Worm (Caenorhabditis elegans): ENCODE measurements around the gene mop-25.2.

mop-25.2 gene

ce11 chrII:9746069-9746468, 42.6 kb upstream of the mop-25.2 start, which contains the start of the genes Y53C12B.1 and nos-3 (continued):
- TF ChIP-seq lir-1 (GFP tag; conservative IDR thresholded peaks at IDR 0.05) (no peak), Y53G8AR.9 (GFP tag; conservative IDR thresholded peaks at IDR 0.05) (no peak), repo-1 (tag; optimal IDR thresholded peaks at IDR 0.05) (no peak), egl-18 (GFP tag; IDR thresholded peaks at IDR 0.05) (no peak), nhr-179 (tag; optimal IDR thresholded peaks at IDR 0.05) (no peak), dox-1 (GFP tag; IDR thresholded peaks at IDR 0.05) (peak; percentile 59; the same call in 1 of the 2 replicates), B0035.1 (tag; optimal IDR thresholded peaks at IDR 0.05) (no peak), die-1 (tag; optimal IDR thresholded peaks at IDR 0.05) (no peak), ztf-26 (tag; optimal IDR thresholded peaks at IDR 0.05) (no peak), snpc-4 (GFP tag; optimal IDR thresholded peaks at IDR 0.05) (peak; percentile 7), snpc-4 (tag; optimal IDR thresholded peaks at IDR 0.05) (peak in 3 of 4 experiments; percentile 26 to 72 (median 49)), D2030.7 (GFP tag; IDR thresholded peaks at IDR 0.05) (peak; percentile 57; the same call in 1 of the 2 replicates), Y95B8A.8 (GFP tag; IDR thresholded peaks at IDR 0.05) (no peak), pha-4 (tag; optimal IDR thresholded peaks at IDR 0.05) (peak; percentile 6), xnd-1 (tag; optimal IDR thresholded peaks at IDR 0.05) (no peak), ztf-28 (GFP tag; IDR thresholded peaks at IDR 0.05) (no peak), hmg-1.2 (GFP tag; IDR thresholded peaks at IDR 0.05) (peak; percentile 40; the same call in 1 of the 2 replicates), athp-1 (tag; optimal IDR thresholded peaks at IDR 0.05) (no peak), B0336.3 (GFP tag; IDR thresholded peaks at IDR 0.05) (no peak), F39B2.1 (GFP tag; IDR thresholded peaks at IDR 0.05) (no peak), madf-6 (GFP tag; IDR thresholded peaks at IDR 0.05) (peak; percentile 85), ccch-3 (GFP tag; optimal IDR thresholded peaks at IDR 0.05) (no peak), efl-1 (GFP tag; optimal IDR thresholded peaks at IDR 0.05) (peak; percentile 17), hmg-20 (GFP tag; IDR thresholded peaks at IDR 0.05) (no peak), hsf-1 (GFP tag; IDR thresholded peaks at IDR 0.05) (no peak), F55B11.4 (tag; optimal IDR thresholded peaks at IDR 0.05; ENCODE audit: borderline replicate concordance, insufficient read depth) (no peak), ceh-27 (GFP tag; optimal IDR thresholded peaks at IDR 0.05) (peak; percentile 41), attf-6 (GFP tag; IDR thresholded peaks at IDR 0.05) (no peak), snpc-1.3 (tag; optimal IDR thresholded peaks at IDR 0.05; ENCODE audit: insufficient read depth) (peak; percentile 65), unc-130 (GFP tag; optimal IDR thresholded peaks at IDR 0.05) (no peak), nfyb-1 (GFP tag; IDR thresholded peaks at IDR 0.05) (no peak), mcd-1 (GFP tag; IDR thresholded peaks at IDR 0.05) (peak; percentile 56), mxl-1 (tag; optimal IDR thresholded peaks at IDR 0.05) (no peak), lag-1 (GFP tag; IDR thresholded peaks at IDR 0.05) (no peak), akir-1 (GFP tag; optimal IDR thresholded peaks at IDR 0.05) (no peak), cebp-2 (GFP tag; IDR thresholded peaks at IDR 0.05) (no peak), ztf-25 (GFP tag; IDR thresholded peaks at IDR 0.05) (no peak), rcor-1 (GFP tag; IDR thresholded peaks at IDR 0.05) (peak; percentile 59), ZK185.1 (tag; optimal IDR thresholded peaks at IDR 0.05; ENCODE audit: poor library complexity, severe bottlenecking) (peak; percentile 46), Y53F4B.3 (GFP tag; IDR thresholded peaks at IDR 0.05) (no peak), tbp1 (GFP tag; optimal IDR thresholded peaks at IDR 0.05) (peak; percentile 46), let-607 (tag; optimal IDR thresholded peaks at IDR 0.05) (no peak), ceh-91 (GFP tag; IDR thresholded peaks at IDR 0.05) (peak; percentile 39; the same call in 1 of the 2 replicates), F10E7.11 (tag; optimal IDR thresholded peaks at IDR 0.05) (no peak), hlh-12 (tag; optimal IDR thresholded peaks at IDR 0.05) (no peak), ama-1 (optimal IDR thresholded peaks at IDR 0.05) (no peak), ama-1 (GFP tag; optimal IDR thresholded peaks at IDR 0.05) (no peak), atf-7 (tag; optimal IDR thresholded peaks at IDR 0.05) (no peak), nhr-90 (tag; optimal IDR thresholded peaks at IDR 0.05) (no peak), rec-8 (tag; optimal IDR thresholded peaks at IDR 0.05) (no peak)
